Worm (Caenorhabditis elegans): ENCODE measurements around the gene acr-21.

ce11 chrIII:6606641-6607040 lies 25.0 kb downstream of the acr-21 start:
- TF ChIP-seq W03F9.2 (tag; optimal IDR thresholded peaks at IDR 0.05) = no peak
- TF ChIP-seq him-1 (tag; optimal IDR thresholded peaks at IDR 0.05) = no peak
